Fruit fly (Drosophila melanogaster): ENCODE measurements around the gene CG18170.
A peak's percentile ranks its signal among the peaks of the same experiment; 100 is the strongest.

Gene CG18170

dm6 chr3L:1602064-1602832 lies 506 bp upstream of the CG18170 start, which contains the start of gene CG12104 (continued):
- peak; percentile 68 for TF ChIP-seq CG4617 (GFP tag; optimal IDR thresholded peaks at IDR 0.05; ENCODE audit: borderline replicate concordance)
- no peak for TF ChIP-seq CG9876 (GFP tag; optimal IDR thresholded peaks at IDR 0.05)
- TF ChIP-seq CG9609 (GFP tag; optimal IDR thresholded peaks at IDR 0.05) = no peak
- TF ChIP-seq prd (optimal IDR thresholded peaks at IDR 0.05) = no peak
- no peak for TF ChIP-seq prd (GFP tag; IDR thresholded peaks at IDR 0.05)
- peak; percentile 74 for TF ChIP-seq CG9797 (GFP tag; optimal IDR thresholded peaks at IDR 0.05)
- TF ChIP-seq CG5953 (GFP tag; IDR thresholded peaks at IDR 0.05) = no peak
- TF ChIP-seq dan (GFP tag; IDR thresholded peaks at IDR 0.05) = no peak
- peak; percentile 41 for TF ChIP-seq YL-1 (GFP tag; optimal IDR thresholded peaks at IDR 0.05)
- TF ChIP-seq ham (GFP tag; IDR thresholded peaks at IDR 0.05) = no peak
- TF ChIP-seq CG8944 (GFP tag; optimal IDR thresholded peaks at IDR 0.05) = no peak
- no peak for TF ChIP-seq CG32772 (GFP tag; IDR thresholded peaks at IDR 0.05)
- no peak for TF ChIP-seq maf-S (GFP tag; optimal IDR thresholded peaks at IDR 0.05)
- TF ChIP-seq Usf (GFP tag; optimal IDR thresholded peaks at IDR 0.05) = no peak
- no peak for TF ChIP-seq bbx (GFP tag; IDR thresholded peaks at IDR 0.05; ENCODE audit: partially characterized antibody)
- TF ChIP-seq Mrtf (GFP tag; IDR thresholded peaks at IDR 0.05) = no peak
- no peak for TF ChIP-seq Atf3 (GFP tag; optimal IDR thresholded peaks at IDR 0.05)
- peak; percentile 55 for TF ChIP-seq CG34376 (GFP tag; optimal IDR thresholded peaks at IDR 0.05)
- TF ChIP-seq cg (GFP tag; optimal IDR thresholded peaks at IDR 0.05) = peak; percentile 79
- TF ChIP-seq CG4328 (GFP tag; optimal IDR thresholded peaks at IDR 0.05) = no peak
- no peak for TF ChIP-seq Dfd (GFP tag; optimal IDR thresholded peaks at IDR 0.05)
- TF ChIP-seq nerfin-1 (tag; optimal IDR thresholded peaks at IDR 0.05) = peak; percentile 11
- TF ChIP-seq HmgZ (tag; optimal IDR thresholded peaks at IDR 0.05) = peak; percentile 38
- TF ChIP-seq pb (GFP tag; optimal IDR thresholded peaks at IDR 0.05) = no peak
- no peak for TF ChIP-seq zen (tag; optimal IDR thresholded peaks at IDR 0.05)
- no peak for TF ChIP-seq NC2α (GFP tag; optimal IDR thresholded peaks at IDR 0.05)
- no peak for TF ChIP-seq CHES-1-like (GFP tag; optimal IDR thresholded peaks at IDR 0.05)
- no peak for TF ChIP-seq Max (GFP tag; optimal IDR thresholded peaks at IDR 0.05)
- no peak for TF ChIP-seq CG15696 (tag; optimal IDR thresholded peaks at IDR 0.05)
- no peak for TF ChIP-seq Gsc (GFP tag; IDR thresholded peaks at IDR 0.05)
- TF ChIP-seq Sox100B (GFP tag; optimal IDR thresholded peaks at IDR 0.05) = no peak
- no peak for TF ChIP-seq sd (tag; optimal IDR thresholded peaks at IDR 0.05)
- no peak for TF ChIP-seq chn (GFP tag; optimal IDR thresholded peaks at IDR 0.05)
- TF ChIP-seq tup (GFP tag; optimal IDR thresholded peaks at IDR 0.05) = no peak
- TF ChIP-seq CG12219 (GFP tag; optimal IDR thresholded peaks at IDR 0.05) = no peak
- TF ChIP-seq Pdp1 (GFP tag; optimal IDR thresholded peaks at IDR 0.05) = no peak
- no peak for TF ChIP-seq tx (GFP tag; optimal IDR thresholded peaks at IDR 0.05)
- TF ChIP-seq Eip74EF (GFP tag; optimal IDR thresholded peaks at IDR 0.05) = no peak
- TF ChIP-seq slou (GFP tag; optimal IDR thresholded peaks at IDR 0.05) = no peak
- no peak for TF ChIP-seq gt (GFP tag; IDR thresholded peaks at IDR 0.05)
- TF ChIP-seq hb (GFP tag; IDR thresholded peaks at IDR 0.05; ENCODE audit: partially characterized antibody) = no peak
- peak; percentile 67 for TF ChIP-seq sens (GFP tag)
- TF ChIP-seq CG30431 (GFP tag; optimal IDR thresholded peaks at IDR 0.05) = no peak
- no peak for TF ChIP-seq stc (GFP tag; IDR thresholded peaks at IDR 0.05)
- TF ChIP-seq CG42726 (GFP tag; IDR thresholded peaks at IDR 0.05; ENCODE audit: partially characterized antibody) = no peak
- TF ChIP-seq CoRest (tag; optimal IDR thresholded peaks at IDR 0.05) = peak; percentile 42
- TF ChIP-seq Taf1 (GFP tag; IDR thresholded peaks at IDR 0.05) = no peak
- no peak for TF ChIP-seq ERR (GFP tag; optimal IDR thresholded peaks at IDR 0.05)
- TF ChIP-seq Nf-YB (GFP tag; optimal IDR thresholded peaks at IDR 0.05) = no peak
- TF ChIP-seq zfh2 (GFP tag; optimal IDR thresholded peaks at IDR 0.05) = no peak
- no peak for TF ChIP-seq CG7786 (GFP tag; optimal IDR thresholded peaks at IDR 0.05)

Data from whole organism, embryonic.